Fruit fly (Drosophila melanogaster) whole organism, embryonic: ENCODE data around the gene Cyp6v1.
A peak's percentile ranks its signal among the peaks of the same experiment; 100 is the strongest.

Experiments used
- B-H1 ChIP-seq: fragments of 200-800 bp; sonication (Bioruptor generic); IDR thresholded peaks from 3 replicates; pipeline ENCODE4 v1.3.6; 2022; ENCODE audit warnings: missing biosample characterization, missing genetic modification characterization
- Bgb ChIP-seq: fragments of 200-800 bp; sonication (Bioruptor generic); IDR thresholded peaks from 2 replicates; pipeline ENCODE4 v1.3.6; 2022; ENCODE audit warnings: missing biosample characterization, missing genetic modification characterization; ENCODE audit not compliant: partially characterized antibody
- Blimp-1 ChIP-seq: fragments of 200-800 bp; sonication (Bioruptor generic); optimal IDR thresholded peaks from 3 replicates; lab custom pipeline; 2018; ENCODE audit warnings: missing biosample characterization, missing genetic modification characterization, mild to moderate bottlenecking, moderate library complexity, missing genetic modification reagents
- CG10462 ChIP-seq: fragments of 200-800 bp; sonication (Bioruptor generic); optimal IDR thresholded peaks from 2 replicates; lab custom pipeline; 2016; ENCODE audit warnings: missing biosample characterization, missing genetic modification characterization
- CG10654 ChIP-seq: fragments of 200-800 bp; sonication (Bioruptor generic); optimal IDR thresholded peaks from 2 replicates; lab custom pipeline; 2016; ENCODE audit warnings: missing biosample characterization, missing genetic modification characterization
- CG13123 ChIP-seq: fragments of 200-800 bp; sonication (Bioruptor generic); optimal IDR thresholded peaks from 2 replicates; lab custom pipeline; 2016; ENCODE audit warnings: missing biosample characterization, missing genetic modification characterization
- CG16813 ChIP-seq: fragments of 200-800 bp; sonication (Bioruptor generic); IDR thresholded peaks from 3 replicates; pipeline ENCODE4 v1.3.6; 2022; ENCODE audit warnings: missing biosample characterization, missing genetic modification characterization; ENCODE audit not compliant: partially characterized antibody
- CG17829 ChIP-seq: fragments of 200-800 bp; optimal IDR thresholded peaks from 2 replicates; lab custom pipeline; 2019; ENCODE audit warnings: missing biosample characterization, mild to moderate bottlenecking, missing genetic modification characterization, moderate library complexity
- CG18619 ChIP-seq: fragments of 200-800 bp; sonication (Bioruptor generic); optimal IDR thresholded peaks from 3 replicates; lab custom pipeline; 2017; ENCODE audit warnings: missing biosample characterization, mild to moderate bottlenecking, missing genetic modification characterization
- CG2120 ChIP-seq: fragments of 200-800 bp; sonication (Bioruptor generic); optimal IDR thresholded peaks from 3 replicates; lab custom pipeline; 2016; ENCODE audit warnings: missing biosample characterization, missing genetic modification characterization
- CG2712 ChIP-seq: fragments of 200-800 bp; optimal IDR thresholded peaks from 3 replicates; lab custom pipeline; 2019; ENCODE audit warnings: missing biosample characterization, mild to moderate bottlenecking, missing genetic modification characterization, moderate library complexity
- CG3065 ChIP-seq: fragments of 200-800 bp; sonication (Bioruptor generic); optimal IDR thresholded peaks from 2 replicates; lab custom pipeline; 2016; ENCODE audit warnings: missing biosample characterization, missing genetic modification characterization
- CG31388 ChIP-seq: fragments of 200-800 bp; sonication (Bioruptor generic); optimal IDR thresholded peaks from 2 replicates; lab custom pipeline; 2016; ENCODE audit warnings: missing biosample characterization, missing genetic modification characterization
- CG3407 ChIP-seq: fragments of 200-800 bp; sonication (Bioruptor generic); optimal IDR thresholded peaks from 2 replicates; lab custom pipeline; 2018; ENCODE audit warnings: missing biosample characterization, mild to moderate bottlenecking, missing genetic modification characterization
- CG42726 ChIP-seq: fragments of 200-800 bp; sonication (Bioruptor generic); IDR thresholded peaks from 2 replicates; pipeline ENCODE4 v1.3.6; 2022; ENCODE audit warnings: missing biosample characterization, missing genetic modification characterization; ENCODE audit not compliant: partially characterized antibody
- CG5245 ChIP-seq: fragments of 200-800 bp; sonication (Bioruptor generic); optimal IDR thresholded peaks from 3 replicates; lab custom pipeline; 2016; ENCODE audit warnings: missing biosample characterization, missing genetic modification characterization
- CG6254 ChIP-seq: fragments of 200-800 bp; sonication (Bioruptor generic); optimal IDR thresholded peaks from 3 replicates; lab custom pipeline; 2017; ENCODE audit warnings: mild to moderate bottlenecking, missing biosample characterization, missing genetic modification reagents, missing genetic modification characterization
- CG7786 ChIP-seq: fragments of 200-800 bp; sonication (Bioruptor generic); optimal IDR thresholded peaks from 2 replicates; lab custom pipeline; 2016; ENCODE audit warnings: missing biosample characterization, missing genetic modification characterization
- CG7963 ChIP-seq: fragments of 200-800 bp; sonication (Bioruptor generic); IDR thresholded peaks from 3 replicates; pipeline ENCODE4 v1.3.6; 2022; ENCODE audit warnings: missing biosample characterization, missing genetic modification characterization; ENCODE audit not compliant: partially characterized antibody
- CG7987 ChIP-seq: fragments of 200-800 bp; sonication (Bioruptor generic); optimal IDR thresholded peaks from 2 replicates; lab custom pipeline; 2018; ENCODE audit warnings: missing biosample characterization, mild to moderate bottlenecking, missing genetic modification characterization, moderate library complexity
- CG8944 ChIP-seq: fragments of 200-800 bp; sonication (Bioruptor generic); optimal IDR thresholded peaks from 3 replicates; lab custom pipeline; 2016; ENCODE audit warnings: missing biosample characterization, missing genetic modification characterization
- CG9437 ChIP-seq: fragments of 200-800 bp; sonication (Bioruptor generic); optimal IDR thresholded peaks from 2 replicates; lab custom pipeline; 2018; ENCODE audit warnings: missing biosample characterization, mild to moderate bottlenecking, missing genetic modification characterization
- CG9797 ChIP-seq: fragments of 200-800 bp; sonication (Bioruptor generic); optimal IDR thresholded peaks from 3 replicates; lab custom pipeline; 2018; ENCODE audit warnings: missing biosample characterization, mild to moderate bottlenecking, missing genetic modification characterization
- Dll ChIP-seq: fragments of 200-800 bp; sonication (Bioruptor generic); IDR thresholded peaks from 4 replicates; pipeline ENCODE4 v1.3.6; 2022; ENCODE audit warnings: missing biosample characterization, missing genetic modification characterization; ENCODE audit not compliant: partially characterized antibody
- Dp ChIP-seq: fragments of 200-800 bp; sonication (Bioruptor generic); optimal IDR thresholded peaks from 2 replicates; lab custom pipeline; 2018; ENCODE audit warnings: missing biosample characterization, mild to moderate bottlenecking, missing genetic modification characterization, moderate library complexity
- Ets97D ChIP-seq: fragments of 200-800 bp; sonication (Bioruptor generic); optimal IDR thresholded peaks from 3 replicates; lab custom pipeline; 2016; ENCODE audit warnings: missing biosample characterization, missing genetic modification characterization
- Kr ChIP-seq: fragments of 200-800 bp; sonication (Bioruptor generic); optimal IDR thresholded peaks from 2 replicates; lab custom pipeline; 2017; ENCODE audit warnings: missing biosample characterization, mild to moderate bottlenecking, missing genetic modification characterization
- Nf-YC ChIP-seq: fragments of 200-800 bp; optimal IDR thresholded peaks from 3 replicates; lab custom pipeline; 2019; ENCODE audit warnings: missing biosample characterization, mild to moderate bottlenecking, missing genetic modification characterization, moderate library complexity
- Pdp1 ChIP-seq, 2 experiments: fragments of 200-800 bp; sonication (Bioruptor generic); optimal IDR thresholded peaks; 3 replicates each; lab custom pipeline; 2016; ENCODE audit warnings: missing biosample characterization in 2 of 2, missing genetic modification characterization in 2 of 2, mild to moderate bottlenecking in 1 of 2, moderate library complexity in 1 of 2
- Rx ChIP-seq: fragments of 200-800 bp; sonication (Bioruptor generic); IDR thresholded peaks from 2 replicates; pipeline ENCODE4 v1.3.6; 2022; ENCODE audit warnings: missing biosample characterization, missing genetic modification characterization
- Sin3A ChIP-seq: fragments of >200 bp; optimal IDR thresholded peaks from 2 replicates; lab custom pipeline; 2018
- Ssrp ChIP-seq: fragments of 200-800 bp; sonication (Bioruptor generic); optimal IDR thresholded peaks from 2 replicates; lab custom pipeline; 2018; ENCODE audit warnings: missing biosample characterization, mild to moderate bottlenecking, missing genetic modification characterization, moderate library complexity
- Stat92E ChIP-seq, 3 experiments: fragments of >200 bp in 2 of 3; fragments of 200-800 bp in 1 of 3; sonication (Bioruptor generic) in 1 of 3; optimal IDR thresholded peaks; 2 replicates each; lab custom pipeline; 2017 to 2019; ENCODE audit warnings: missing biosample characterization in 3 of 3, missing genetic modification characterization in 3 of 3, mild to moderate bottlenecking in 1 of 3, moderate library complexity in 1 of 3
- ab ChIP-seq: fragments of 200-800 bp; sonication (Bioruptor generic); optimal IDR thresholded peaks from 2 replicates; lab custom pipeline; 2016; ENCODE audit warnings: missing biosample characterization, missing genetic modification characterization
- amos ChIP-seq: fragments of 200-800 bp; sonication (Bioruptor generic); IDR thresholded peaks from 2 replicates; pipeline ENCODE4 v1.3.6; 2022; ENCODE audit warnings: missing biosample characterization, missing genetic modification characterization; ENCODE audit not compliant: partially characterized antibody
- bcd ChIP-seq: fragments of 200-800 bp; sonication (Bioruptor generic); optimal IDR thresholded peaks from 2 replicates; lab custom pipeline; 2017; ENCODE audit warnings: missing biosample characterization, mild to moderate bottlenecking, missing genetic modification characterization
- br ChIP-seq: fragments of >200 bp; optimal IDR thresholded peaks from 2 replicates; lab custom pipeline; 2017
- emc ChIP-seq: fragments of 200-800 bp; sonication (Bioruptor generic); optimal IDR thresholded peaks from 2 replicates; lab custom pipeline; 2016; ENCODE audit warnings: missing biosample characterization, missing genetic modification characterization
- ems ChIP-seq: fragments of 200-800 bp; sonication (Bioruptor generic); optimal IDR thresholded peaks from 3 replicates; lab custom pipeline; 2016; ENCODE audit warnings: missing biosample characterization, missing genetic modification characterization
- fru ChIP-seq: fragments of >200 bp; optimal IDR thresholded peaks from 2 replicates; lab custom pipeline; 2017
- grn ChIP-seq: fragments of 200-800 bp; sonication (Bioruptor generic); optimal IDR thresholded peaks from 3 replicates; lab custom pipeline; 2017; ENCODE audit warnings: missing biosample characterization, missing genetic modification characterization
- gro ChIP-seq: fragments of 200-800 bp; sonication (Bioruptor generic); optimal IDR thresholded peaks from 2 replicates; lab custom pipeline; 2016; ENCODE audit warnings: missing biosample characterization, missing genetic modification characterization
- hb ChIP-seq: fragments of 200-800 bp; sonication (Bioruptor generic); IDR thresholded peaks from 3 replicates; pipeline ENCODE4 v1.3.6; 2022; ENCODE audit warnings: missing biosample characterization, missing genetic modification characterization; ENCODE audit not compliant: partially characterized antibody
- kay ChIP-seq: fragments of 200-800 bp; sonication (Bioruptor generic); optimal IDR thresholded peaks from 2 replicates; lab custom pipeline; 2016; ENCODE audit warnings: missing biosample characterization, missing genetic modification characterization
- knrl ChIP-seq: fragments of 200-800 bp; sonication (Bioruptor generic); IDR thresholded peaks from 3 replicates; pipeline ENCODE4 v1.3.6; 2022; ENCODE audit warnings: missing biosample characterization, missing genetic modification characterization; ENCODE audit not compliant: partially characterized antibody
- lola ChIP-seq, 3 experiments: fragments of >200 bp in 2 of 3; fragments of 200-800 bp in 1 of 3; sonication (Bioruptor generic) in 1 of 3; optimal IDR thresholded peaks; 2 replicates each; lab custom pipeline; 2017 to 2019; ENCODE audit warnings: missing biosample characterization in 3 of 3, missing genetic modification characterization in 3 of 3, mild to moderate bottlenecking in 1 of 3, moderate library complexity in 1 of 3
- p53 ChIP-seq: fragments of 200-800 bp; sonication (Bioruptor generic); optimal IDR thresholded peaks from 2 replicates; lab custom pipeline; 2016; ENCODE audit warnings: missing biosample characterization, missing genetic modification characterization
- ro ChIP-seq: fragments of 200-800 bp; sonication (Bioruptor generic); IDR thresholded peaks from 2 replicates; pipeline ENCODE4 v1.3.6; 2022; ENCODE audit warnings: missing biosample characterization, missing genetic modification characterization
- trem ChIP-seq: fragments of 200-800 bp; optimal IDR thresholded peaks from 3 replicates; lab custom pipeline; 2019; ENCODE audit warnings: missing biosample characterization, mild to moderate bottlenecking, missing genetic modification characterization, moderate library complexity
- tup ChIP-seq: fragments of 200-800 bp; sonication (Bioruptor generic); optimal IDR thresholded peaks from 2 replicates; lab custom pipeline; 2016; ENCODE audit warnings: missing biosample characterization, mild to moderate bottlenecking, missing genetic modification characterization, moderate library complexity
- wdn ChIP-seq: fragments of 200-800 bp; sonication (Bioruptor generic); IDR thresholded peaks from 2 replicates; pipeline ENCODE4 v1.3.6; 2022; ENCODE audit warnings: missing biosample characterization, missing genetic modification characterization

Cyp6v1 gene

DNA sequence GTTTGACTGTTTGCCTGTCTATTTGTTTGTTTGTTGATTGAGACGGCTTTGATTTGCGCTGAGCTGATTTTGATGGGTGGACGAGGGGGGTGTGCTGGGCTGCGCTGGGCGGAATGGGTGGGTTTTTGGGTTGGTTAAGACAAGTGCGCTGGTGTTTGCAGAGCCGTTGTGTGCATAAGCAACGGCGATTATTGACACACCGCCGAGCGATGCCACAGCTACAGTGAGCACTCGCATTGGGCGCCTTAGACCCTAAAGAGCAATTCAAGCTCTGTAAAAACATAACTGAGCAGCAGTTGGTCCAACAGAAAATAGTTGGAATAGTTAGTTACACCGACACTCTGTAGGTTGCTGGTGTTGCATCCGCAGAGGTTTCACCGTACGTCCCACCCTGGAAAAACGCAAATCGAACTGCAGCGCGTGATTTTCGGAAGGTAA, 1.9 kb upstream of the Cyp6v1 start (continued):
- TF ChIP-seq lola (GFP tag; optimal IDR thresholded peaks at IDR 0.05; lab: Kevin White, UChicago) (peak in 1 of 3 experiments; percentile 73), Dll (no peak), CG31388 (peak; percentile 67), CG18619 (peak; percentile 75), Ssrp (tag; lab: Kevin White, UChicago) (peak; percentile 68), CG6254 (GFP tag; lab: Kevin White, UChicago) (peak; percentile 66), fru (lab: Kevin White, UChicago) (no peak), Dp (no peak), knrl (GFP tag; lab: Robert Waterston, UW) (no peak), ems (peak; percentile 66), hb (GFP tag; lab: Robert Waterston, UW) (no peak), CG7963 (GFP tag; lab: Robert Waterston, UW) (no peak), amos (GFP tag; lab: Robert Waterston, UW) (no peak), Sin3A (lab: Kevin White, UChicago) (no peak), br (lab: Kevin White, UChicago) (no peak), CG2120 (GFP tag; lab: Kevin White, UChicago) (peak; percentile 7), CG9437 (GFP tag; lab: Kevin White, UChicago) (peak; percentile 13), p53 (GFP tag; lab: Kevin White, UChicago) (peak; percentile 69), Ets97D (peak; percentile 47), CG16813 (GFP tag; lab: Robert Waterston, UW) (no peak), ro (GFP tag; lab: Robert Waterston, UW) (peak; percentile 64; the same call in 1 of the 2 replicates), CG7786 (peak; percentile 56), CG7987 (GFP tag; lab: Kevin White, UChicago) (peak; percentile 57), bcd (GFP tag; lab: Kevin White, UChicago) (peak; percentile 82), CG17829 (tag; lab: Kevin White, UChicago) (peak; percentile 59), tup (peak; percentile 56), CG3065 (GFP tag; lab: Kevin White, UChicago) (peak; percentile 63), Pdp1 (GFP tag; optimal IDR thresholded peaks at IDR 0.05; lab: Kevin White, UChicago) (peak; percentile 70 to 77), CG10462 (peak; percentile 71), Stat92E (GFP tag; optimal IDR thresholded peaks at IDR 0.05; lab: Kevin White, UChicago) (peak in 1 of 3 experiments; percentile 20), CG5245 (GFP tag; lab: Kevin White, UChicago) (peak; percentile 80), Nf-YC (tag; lab: Kevin White, UChicago) (peak; percentile 0), gro (GFP tag; lab: Kevin White, UChicago) (no peak), Bgb (GFP tag; lab: Robert Waterston, UW) (no peak), CG9797 (GFP tag; lab: Kevin White, UChicago) (peak; percentile 3), ab (GFP tag; lab: Kevin White, UChicago) (no peak), CG42726 (GFP tag; lab: Robert Waterston, UW) (no peak), grn (GFP tag; lab: Kevin White, UChicago) (peak; percentile 68), Blimp-1 (GFP tag; lab: Kevin White, UChicago) (peak; percentile 75), CG10654 (GFP tag; lab: Kevin White, UChicago) (peak; percentile 81), Kr (GFP tag; lab: Kevin White, UChicago) (peak; percentile 86), wdn (GFP tag; lab: Robert Waterston, UW) (no peak), CG13123 (GFP tag; lab: Kevin White, UChicago) (peak; percentile 71), CG3407 (GFP tag; lab: Kevin White, UChicago) (peak; percentile 87), kay (GFP tag; lab: Kevin White, UChicago) (peak; percentile 54), CG8944 (peak; percentile 78), emc (GFP tag; lab: Kevin White, UChicago) (no peak), trem (tag; lab: Kevin White, UChicago) (peak; percentile 42), B-H1 (GFP tag; lab: Robert Waterston, UW) (peak; percentile 64), CG2712 (tag; lab: Kevin White, UChicago) (peak; percentile 75), Rx (peak; percentile 83)
